Worm (Caenorhabditis elegans) whole organism, mixed stage, embryonic: Measurements from ENCODE around the gene prx-19.

ENCODE experiments used
- M03D4.4 ChIP-seq: sonication (generic microtip); optimal IDR thresholded peaks from 2 replicates; lab custom pipeline; 2017; ENCODE audit warnings: mild to moderate bottlenecking, missing genetic modification characterization, missing compliant biosample characterization
- bed-3 ChIP-seq: fragments of 200-800 bp; sonication (Bioruptor generic); optimal IDR thresholded peaks from 3 replicates; lab custom pipeline; 2018; ENCODE audit warnings: mild to moderate bottlenecking, missing genetic modification characterization, moderate library complexity, missing compliant biosample characterization
- blmp-1 ChIP-seq: fragments of 150-350 bp; optimal IDR thresholded peaks from 2 replicates; lab custom pipeline; 2014; ENCODE audit warnings: missing biosample characterization, missing genetic modification characterization
- ceh-39 ChIP-seq: fragments of 150-350 bp; optimal IDR thresholded peaks from 2 replicates; lab custom pipeline; 2014; ENCODE audit warnings: missing biosample characterization, missing genetic modification characterization
- ceh-43 ChIP-seq: fragments of 200-800 bp; sonication (Bioruptor generic); optimal IDR thresholded peaks from 2 replicates; lab custom pipeline; 2018; ENCODE audit warnings: mild to moderate bottlenecking, missing genetic modification characterization, moderate library complexity, missing compliant biosample characterization
- ceh-83 ChIP-seq: fragments of 200-800 bp; sonication (Bioruptor generic); optimal IDR thresholded peaks from 2 replicates; lab custom pipeline; 2018; ENCODE audit warnings: mild to moderate bottlenecking, missing genetic modification characterization, missing compliant biosample characterization
- ces-1 ChIP-seq: fragments of 150-350 bp; optimal IDR thresholded peaks from 2 replicates; lab custom pipeline; 2014; ENCODE audit warnings: missing biosample characterization, missing genetic modification reagents, missing genetic modification characterization
- cnd-1 ChIP-seq: fragments of 200-800 bp; sonication (Bioruptor generic); optimal IDR thresholded peaks from 2 replicates; lab custom pipeline; 2018; ENCODE audit warnings: mild to moderate bottlenecking, missing genetic modification characterization, missing compliant biosample characterization
- drap-1 ChIP-seq: fragments of 200-800 bp; sonication (Bioruptor generic); optimal IDR thresholded peaks from 3 replicates; lab custom pipeline; 2018; ENCODE audit warnings: mild to moderate bottlenecking, missing genetic modification characterization, missing compliant biosample characterization
- elt-1 ChIP-seq: sonication (generic microtip); optimal IDR thresholded peaks from 2 replicates; lab custom pipeline; 2017; ENCODE audit warnings: missing genetic modification characterization, mild to moderate bottlenecking, missing compliant biosample characterization, antibody characterized with exemption, moderate library complexity, borderline replicate concordance; ENCODE audit not compliant: insufficient read depth
- elt-3 ChIP-seq: fragments of 150-350 bp; optimal IDR thresholded peaks from 2 replicates; lab custom pipeline; 2014; ENCODE audit warnings: missing biosample characterization, missing genetic modification characterization
- flh-1 ChIP-seq: fragments of 200-800 bp; sonication (Bioruptor generic); optimal IDR thresholded peaks from 2 replicates; lab custom pipeline; 2018; ENCODE audit warnings: mild to moderate bottlenecking, missing genetic modification characterization, moderate library complexity, missing compliant biosample characterization
- hlh-1 ChIP-seq: fragments of 150-350 bp; optimal IDR thresholded peaks from 2 replicates; lab custom pipeline; 2014; ENCODE audit warnings: missing biosample characterization, missing genetic modification reagents, missing genetic modification characterization
- lin-13 ChIP-seq: fragments of 150-350 bp; optimal IDR thresholded peaks from 2 replicates; lab custom pipeline; 2014; ENCODE audit warnings: missing biosample characterization, missing genetic modification characterization
- lin-32 ChIP-seq: fragments of 200-800 bp; sonication (Bioruptor generic); optimal IDR thresholded peaks from 2 replicates; lab custom pipeline; 2018; ENCODE audit warnings: mild to moderate bottlenecking, missing genetic modification characterization, missing compliant biosample characterization
- lsy-2 ChIP-seq: fragments of 150-350 bp; optimal IDR thresholded peaks from 2 replicates; lab custom pipeline; 2014; ENCODE audit warnings: missing biosample characterization, missing genetic modification characterization
- mab-5 ChIP-seq: fragments of 150-350 bp; optimal IDR thresholded peaks from 2 replicates; lab custom pipeline; 2014; ENCODE audit warnings: missing biosample characterization, missing genetic modification characterization
- mep-1 ChIP-seq: fragments of 150-350 bp; optimal IDR thresholded peaks from 2 replicates; lab custom pipeline; 2017; ENCODE audit warnings: missing biosample characterization, missing genetic modification reagents, missing genetic modification characterization, inconsistent platforms
- mls-2 ChIP-seq: sonication (generic microtip); optimal IDR thresholded peaks from 2 replicates; lab custom pipeline; 2016; ENCODE audit warnings: mild to moderate bottlenecking, missing genetic modification characterization, moderate library complexity, missing compliant biosample characterization
- nhr-2 ChIP-seq: fragments of 150-350 bp; optimal IDR thresholded peaks from 2 replicates; lab custom pipeline; 2014; ENCODE audit warnings: missing biosample characterization, missing genetic modification characterization
- nhr-237 ChIP-seq: fragments of 150-350 bp; optimal IDR thresholded peaks from 2 replicates; lab custom pipeline; 2014; ENCODE audit warnings: missing biosample characterization, missing genetic modification characterization
- nhr-28 ChIP-seq: fragments of 150-350 bp; optimal IDR thresholded peaks from 2 replicates; lab custom pipeline; 2014; ENCODE audit warnings: missing biosample characterization, missing genetic modification characterization
- nhr-76 ChIP-seq: sonication (generic microtip); optimal IDR thresholded peaks from 2 replicates; lab custom pipeline; 2017; ENCODE audit warnings: missing biosample characterization, missing genetic modification characterization
- pha-4 ChIP-seq: fragments of 150-350 bp; optimal IDR thresholded peaks from 2 replicates; lab custom pipeline; 2018; ENCODE audit warnings: missing biosample characterization, missing genetic modification reagents, missing genetic modification characterization
- sem-2 ChIP-seq: fragments of 200-800 bp; sonication (Bioruptor generic); optimal IDR thresholded peaks from 2 replicates; lab custom pipeline; 2018; ENCODE audit warnings: mild to moderate bottlenecking, missing genetic modification characterization, missing compliant biosample characterization
- snpc-4 ChIP-seq: fragments of 150-350 bp; optimal IDR thresholded peaks from 2 replicates; lab custom pipeline; 2014; ENCODE audit warnings: missing biosample characterization, missing genetic modification characterization
- sptf-1 ChIP-seq: sonication (generic microtip); optimal IDR thresholded peaks from 2 replicates; lab custom pipeline; 2017; ENCODE audit warnings: mild to moderate bottlenecking, missing genetic modification characterization, moderate library complexity, missing compliant biosample characterization
- tbx-8 ChIP-seq: fragments of 200-800 bp; sonication (Bioruptor generic); optimal IDR thresholded peaks from 2 replicates; lab custom pipeline; 2018; ENCODE audit warnings: mild to moderate bottlenecking, missing genetic modification characterization, moderate library complexity, missing compliant biosample characterization
- unc-120 ChIP-seq: sonication (generic microtip); optimal IDR thresholded peaks from 2 replicates; lab custom pipeline; 2017; ENCODE audit warnings: missing genetic modification characterization, missing compliant biosample characterization; ENCODE audit not compliant: poor library complexity, severe bottlenecking
- unc-39 ChIP-seq: fragments of 150-350 bp; optimal IDR thresholded peaks from 2 replicates; lab custom pipeline; 2014; ENCODE audit warnings: missing biosample characterization, missing genetic modification characterization
- unc-62 ChIP-seq: fragments of 150-350 bp; optimal IDR thresholded peaks from 2 replicates; lab custom pipeline; 2014; ENCODE audit warnings: missing biosample characterization, missing genetic modification reagents, missing genetic modification characterization
- zip-8 ChIP-seq: fragments of 150-350 bp; optimal IDR thresholded peaks from 2 replicates; lab custom pipeline; 2014; ENCODE audit warnings: missing biosample characterization, missing genetic modification characterization
- ztf-11 ChIP-seq: fragments of 150-350 bp; optimal IDR thresholded peaks from 2 replicates; lab custom pipeline; 2014; ENCODE audit warnings: missing biosample characterization, missing genetic modification characterization

Gene prx-19

ce11 chrIII:8784500-8784899, 24.6 kb downstream of the prx-19 start:
- TF ChIP-seq unc-120 (tag; lab: Kevin White, UChicago) (no peak), mep-1 (tag; lab: Kevin White, UChicago) (no peak), lin-13 (tag; lab: Kevin White, UChicago) (no peak), sem-2 (GFP tag; lab: Kevin White, UChicago) (no peak), pha-4 (tag; lab: Kevin White, UChicago) (no peak), elt-3 (tag; lab: Kevin White, UChicago) (no peak), nhr-28 (tag; lab: Kevin White, UChicago) (no peak), bed-3 (GFP tag; lab: Kevin White, UChicago) (no peak), ces-1 (GFP tag; lab: Kevin White, UChicago) (no peak), ceh-83 (no peak), blmp-1 (tag; lab: Kevin White, UChicago) (no peak)

- no peak for TF ChIP-seq lin-32 (GFP tag; lab: Kevin White, UChicago)
- no peak for TF ChIP-seq sem-2 (GFP tag; lab: Kevin White, UChicago)
- TF ChIP-seq lsy-2 (tag; lab: Kevin White, UChicago), result no peak
- no peak for TF ChIP-seq elt-1 (tag; lab: Kevin White, UChicago)
- no peak for TF ChIP-seq ceh-39 (tag; lab: Kevin White, UChicago)
- TF ChIP-seq elt-3 (tag; lab: Kevin White, UChicago), result no peak
- no peak for TF ChIP-seq unc-62 (GFP tag; lab: Kevin White, UChicago)
- TF ChIP-seq nhr-28 (tag; lab: Kevin White, UChicago), result no peak
- no peak for TF ChIP-seq cnd-1 (tag; lab: Kevin White, UChicago)
- TF ChIP-seq, all 35 proteins: peak for 0
Observed at ce11 chrIII:8782744-8783143, 26.4 kb downstream of the prx-19 start.

ce11 chrIII:8782080-8782479, 27.0 kb downstream of the prx-19 start:
- TF ChIP-seq nhr-2 (no peak), ceh-83 (no peak), unc-62 (GFP tag; lab: Kevin White, UChicago) (no peak), hlh-1 (peak; percentile 19)

- TF ChIP-seq bed-3 (GFP tag; lab: Kevin White, UChicago) (no peak), mab-5 (no peak), nhr-76 (tag; lab: Kevin White, UChicago) (no peak)
Observed at ce11 chrIII:8780473-8780872, 28.6 kb downstream of the prx-19 start.

ce11 chrIII:8779912-8780311, 29.2 kb downstream of the prx-19 start, which contains the start of gene K02D10.4:
TSS of gene K02D10.4 (minus strand) at chrIII:8780012.
- TF ChIP-seq lin-13 (tag; lab: Kevin White, UChicago) (no peak), zip-8 (no peak), lsy-2 (tag; lab: Kevin White, UChicago) (no peak), hlh-1 (no peak), blmp-1 (tag; lab: Kevin White, UChicago) (no peak), ceh-83 (no peak), ceh-39 (tag; lab: Kevin White, UChicago) (no peak), mep-1 (tag; lab: Kevin White, UChicago) (no peak), sptf-1 (tag; lab: Kevin White, UChicago) (no peak), bed-3 (GFP tag; lab: Kevin White, UChicago) (no peak), snpc-4 (no peak), mab-5 (no peak), lin-32 (GFP tag; lab: Kevin White, UChicago) (no peak), M03D4.4 (tag; lab: Kevin White, UChicago) (no peak), unc-120 (tag; lab: Kevin White, UChicago) (no peak), unc-39 (tag; lab: Kevin White, UChicago) (no peak), mls-2 (tag; lab: Kevin White, UChicago) (no peak)

ce11 chrIII:8775953-8776352, 33.1 kb downstream of the prx-19 start, which contains the start of gene snap-29:
TSS of gene snap-29 (plus strand) at chrIII:8776253.
- TF ChIP-seq hlh-1, result no peak
- TF ChIP-seq nhr-76 (tag; lab: Kevin White, UChicago), result no peak
- TF ChIP-seq drap-1, result no peak
- no peak for TF ChIP-seq unc-62 (GFP tag; lab: Kevin White, UChicago)
- no peak for TF ChIP-seq ceh-39 (tag; lab: Kevin White, UChicago)
- no peak for TF ChIP-seq elt-1 (tag; lab: Kevin White, UChicago)
- no peak for TF ChIP-seq ces-1 (GFP tag; lab: Kevin White, UChicago)
- no peak for TF ChIP-seq mab-5
- TF ChIP-seq lsy-2 (tag; lab: Kevin White, UChicago), result no peak
- TF ChIP-seq tbx-8 (GFP tag; lab: Kevin White, UChicago), result no peak
- no peak for TF ChIP-seq flh-1 (GFP tag; lab: Kevin White, UChicago)
- TF ChIP-seq lin-32 (GFP tag; lab: Kevin White, UChicago), result no peak
- TF ChIP-seq nhr-237 (tag; lab: Kevin White, UChicago), result no peak
- TF ChIP-seq ztf-11, result no peak
- TF ChIP-seq pha-4 (tag; lab: Kevin White, UChicago), result no peak
- TF ChIP-seq elt-3 (tag; lab: Kevin White, UChicago), result no peak
- TF ChIP-seq nhr-2, result no peak
- TF ChIP-seq ceh-43, result no peak
- TF ChIP-seq ceh-83, result no peak
- no peak for TF ChIP-seq cnd-1 (tag; lab: Kevin White, UChicago)
